Fruit fly (Drosophila melanogaster) Kc167 (cell line): ENCODE data around the gene Trp1.

ENCODE experiments used
- psq ChIP-seq: fragments of >200 bp; optimal IDR thresholded peaks from 2 replicates; lab custom pipeline; 2017; ENCODE audit warnings: missing external identifiers
- ttk ChIP-seq: sonication (Bioruptor generic); optimal IDR thresholded peaks from 2 replicates; lab custom pipeline; 2017; ENCODE audit warnings: missing external identifiers

DNA sequence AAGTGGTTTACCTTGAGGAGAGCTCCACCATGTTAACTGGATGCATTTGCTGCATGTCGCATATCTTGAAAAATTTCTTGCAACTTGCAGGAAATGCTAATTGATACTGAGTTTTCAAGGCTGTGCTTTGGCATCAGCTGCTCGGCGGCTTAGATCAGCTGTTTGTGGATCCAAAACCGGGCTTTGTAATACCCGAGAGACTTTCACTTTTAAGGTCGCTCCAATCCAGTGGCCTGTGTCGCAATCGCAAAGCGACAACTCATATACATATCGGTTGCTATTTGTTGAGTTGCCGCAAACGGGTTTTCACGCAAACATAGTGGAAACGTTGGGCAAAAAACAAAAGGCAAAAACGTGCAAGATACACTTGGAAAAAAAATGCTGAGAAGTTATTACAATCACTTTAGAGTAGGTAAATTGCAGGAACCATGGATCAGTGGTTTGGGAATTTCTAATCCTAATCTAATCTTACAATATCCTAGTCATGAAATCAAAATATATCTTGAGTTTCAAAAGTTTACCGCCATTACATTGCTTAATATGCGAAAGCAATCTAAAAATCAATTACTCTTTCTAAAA is 26.7 kb downstream of the Trp1 start:
- TF ChIP-seq ttk (lab: Kevin White, UChicago) (no peak), psq (no peak)
